Worm (Caenorhabditis elegans): ENCODE measurements around the gene spch-1.

DNA sequence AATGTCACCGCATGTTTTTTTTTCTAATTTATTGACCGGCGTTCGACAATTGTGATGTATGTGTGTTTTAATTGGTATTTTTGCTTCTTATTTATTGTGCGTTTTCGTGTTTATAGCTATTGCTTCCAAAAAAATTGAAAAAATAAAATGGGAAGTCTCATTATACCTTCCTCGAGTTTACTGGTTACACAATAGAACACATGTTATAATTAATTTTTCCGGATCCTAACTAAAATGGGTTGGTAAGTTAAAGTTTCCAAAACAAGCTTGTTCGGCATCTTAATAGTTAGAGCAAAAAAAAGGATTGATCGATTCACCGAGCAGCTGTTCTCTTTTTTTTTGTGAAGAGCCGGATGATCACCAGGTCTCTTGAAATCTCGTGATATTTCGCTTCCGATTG, 44.1 kb upstream of the spch-1 start, which contains the start of gene ttr-54:
- no peak for TF ChIP-seq klf-2 (GFP tag; conservative IDR thresholded peaks at IDR 0.05)
- TF ChIP-seq flt-1 (GFP tag; IDR thresholded peaks at IDR 0.05) = no peak
- no peak for TF ChIP-seq ref-1 (GFP tag; conservative IDR thresholded peaks at IDR 0.05)
- no peak for TF ChIP-seq med-1 (GFP tag; optimal IDR thresholded peaks at IDR 0.05; ENCODE audit: insufficient read depth)
- TF ChIP-seq ztf-23 (GFP tag; IDR thresholded peaks at IDR 0.05) = no peak
- no peak for TF ChIP-seq tab-1 (GFP tag; IDR thresholded peaks at IDR 0.05)
- TF ChIP-seq T22C8.4 (GFP tag; IDR thresholded peaks at IDR 0.05) = no peak
- no peak for TF ChIP-seq ztf-29 (GFP tag; IDR thresholded peaks at IDR 0.05)
- no peak for TF ChIP-seq cog-1 (tag; optimal IDR thresholded peaks at IDR 0.05)
